Worm (Caenorhabditis elegans) whole organism, young adult: ENCODE data around the gene Y75B8A.37.

Source experiments
- F49E8.2 ChIP-seq: sonication (generic microtip); optimal IDR thresholded peaks from 3 replicates; lab custom pipeline; 2017; ENCODE audit warnings: missing genetic modification characterization, mild to moderate bottlenecking, missing compliant biosample characterization, antibody characterized with exemption, moderate library complexity; ENCODE audit not compliant: insufficient read depth
- ceh-27 ChIP-seq: fragments of 200-800 bp; sonication (Bioruptor generic); optimal IDR thresholded peaks from 2 replicates; lab custom pipeline; 2018; ENCODE audit warnings: mild to moderate bottlenecking, missing genetic modification characterization, moderate library complexity, missing compliant biosample characterization
- lag-1 ChIP-seq: fragments of 200-800 bp; sonication (Bioruptor generic); IDR thresholded peaks from 2 replicates; pipeline ENCODE4 v1.3.6; 2022; ENCODE audit warnings: missing genetic modification reagents, missing genetic modification characterization, missing compliant biosample characterization
- pha-4 ChIP-seq: fragments of 150-350 bp; sonication (generic microtip); optimal IDR thresholded peaks from 2 replicates; lab custom pipeline; 2014; ENCODE audit warnings: missing biosample characterization, missing genetic modification reagents, missing genetic modification characterization
- sptf-2 ChIP-seq: fragments of 200-800 bp; sonication (Bioruptor generic); optimal IDR thresholded peaks from 2 replicates; lab custom pipeline; 2018; ENCODE audit warnings: mild to moderate bottlenecking, missing genetic modification characterization, missing compliant biosample characterization
- unc-130 ChIP-seq: sonication (generic microtip); optimal IDR thresholded peaks from 2 replicates; lab custom pipeline; 2016; ENCODE audit warnings: missing genetic modification reagents, missing genetic modification characterization, missing compliant biosample characterization

ce11 chrIII:12304805-12305377 is 10.4 kb upstream of the Y75B8A.37 start:
- TF ChIP-seq F49E8.2 (no peak), ceh-27 (GFP tag; lab: Kevin White, UChicago) (no peak), sptf-2 (GFP tag; lab: Kevin White, UChicago) (no peak), pha-4 (tag; lab: Kevin White, UChicago) (no peak), lag-1 (GFP tag; lab: Robert Waterston, UW) (no peak), unc-130 (GFP tag; lab: Kevin White, UChicago) (no peak)
